Worm (Caenorhabditis elegans) whole organism, L1 larva: Measurements from ENCODE around the gene F53B7.7.

Experiments used
- C16A3.4 ChIP-seq: fragments of 150-350 bp; optimal IDR thresholded peaks from 2 replicates; lab custom pipeline; 2014; ENCODE audit warnings: missing biosample characterization, missing genetic modification characterization
- C34B4.2 ChIP-seq: sonication (generic microtip); optimal IDR thresholded peaks from 2 replicates; lab custom pipeline; 2017; ENCODE audit warnings: mild to moderate bottlenecking, missing genetic modification characterization, missing compliant biosample characterization
- aha-1 ChIP-seq: fragments of 150-350 bp; optimal IDR thresholded peaks from 2 replicates; lab custom pipeline; 2014; ENCODE audit warnings: missing biosample characterization, missing genetic modification characterization
- alr-1 ChIP-seq: fragments of 200-800 bp; sonication (Bioruptor generic); optimal IDR thresholded peaks from 2 replicates; lab custom pipeline; 2018; ENCODE audit warnings: borderline replicate concordance, mild to moderate bottlenecking, missing genetic modification characterization, missing compliant biosample characterization
- ama-1 ChIP-seq: fragments of 150-350 bp; optimal IDR thresholded peaks from 2 replicates; lab custom pipeline; 2014
- blmp-1 ChIP-seq: fragments of 150-350 bp; optimal IDR thresholded peaks from 2 replicates; lab custom pipeline; 2014; ENCODE audit warnings: missing biosample characterization, missing genetic modification characterization
- ceh-63 ChIP-seq: fragments of 200-800 bp; sonication (Bioruptor generic); optimal IDR thresholded peaks from 2 replicates; lab custom pipeline; 2018; ENCODE audit warnings: mild to moderate bottlenecking, missing genetic modification characterization, missing compliant biosample characterization
- ceh-88 ChIP-seq: fragments of 200-800 bp; sonication (Bioruptor generic); IDR thresholded peaks from 2 replicates; pipeline ENCODE4 v1.3.6; 2022; ENCODE audit warnings: missing genetic modification characterization, missing compliant biosample characterization
- dpl-1 ChIP-seq, 3 experiments: fragments of 150-350 bp in 2 of 3; sonication (generic microtip) in 1 of 3; optimal IDR thresholded peaks; 2 replicates each; lab custom pipeline; 2014 to 2017; ENCODE audit warnings: missing biosample characterization in 3 of 3, missing genetic modification characterization in 3 of 3, missing genetic modification reagents in 3 of 3
- dsc-1 ChIP-seq: sonication (generic microtip); optimal IDR thresholded peaks from 2 replicates; lab custom pipeline; 2016; ENCODE audit warnings: mild to moderate bottlenecking, missing genetic modification characterization, missing compliant biosample characterization
- efl-3 ChIP-seq: fragments of 200-800 bp; sonication (Bioruptor generic); optimal IDR thresholded peaks from 2 replicates; lab custom pipeline; 2018; ENCODE audit warnings: mild to moderate bottlenecking, missing genetic modification characterization, missing compliant biosample characterization
- egl-13 ChIP-seq: sonication (generic microtip); optimal IDR thresholded peaks from 2 replicates; lab custom pipeline; 2016; ENCODE audit warnings: missing genotype, missing genetic modification reagents, missing genetic modification characterization, missing compliant biosample characterization
- egl-27 ChIP-seq, 2 experiments: fragments of 150-350 bp in 1 of 2; sonication (generic microtip); optimal IDR thresholded peaks; 3 replicates each; lab custom pipeline; 2017 to 2018; ENCODE audit warnings: missing biosample characterization in 2 of 2, missing genetic modification characterization in 2 of 2, missing genetic modification reagents in 2 of 2
- elt-2 ChIP-seq: sonication (generic microtip); optimal IDR thresholded peaks from 2 replicates; lab custom pipeline; 2016; ENCODE audit warnings: missing genetic modification characterization, mild to moderate bottlenecking, inconsistent platforms, missing compliant biosample characterization, missing genetic modification reagents
- elt-3 ChIP-seq, 6 experiments: fragments of 150-350 bp in 1 of 6; sonication (generic microtip); optimal IDR thresholded peaks; 2 replicates each; lab custom pipeline; 2017 to 2018; ENCODE audit warnings: missing biosample characterization in 6 of 6, missing genetic modification characterization in 6 of 6, inconsistent platforms in 1 of 6
- fkh-4 ChIP-seq: sonication (generic microtip); optimal IDR thresholded peaks from 2 replicates; lab custom pipeline; 2016; ENCODE audit warnings: missing compliant biosample characterization, missing genetic modification characterization, borderline replicate concordance
- grh-1 ChIP-seq: fragments of 200-800 bp; sonication (Bioruptor generic); IDR thresholded peaks from 2 replicates; pipeline ENCODE4 v1.3.6; 2022; ENCODE audit warnings: missing genetic modification reagents, missing genetic modification characterization, missing compliant biosample characterization
- hlh-4 ChIP-seq: sonication (generic microtip); optimal IDR thresholded peaks from 2 replicates; lab custom pipeline; 2016; ENCODE audit warnings: mild to moderate bottlenecking, missing genetic modification characterization, missing compliant biosample characterization
- isw-1 ChIP-seq: fragments of 200-800 bp; sonication (Bioruptor generic); IDR thresholded peaks from 2 replicates; pipeline ENCODE4 v1.3.6; 2022; ENCODE audit warnings: missing genetic modification characterization, missing compliant biosample characterization
- jun-1 ChIP-seq: fragments of 150-350 bp; optimal IDR thresholded peaks from 2 replicates; lab custom pipeline; 2014; ENCODE audit warnings: missing biosample characterization, missing genetic modification reagents, missing genetic modification characterization
- lin-35 ChIP-seq, 2 experiments: fragments of 150-350 bp; optimal IDR thresholded peaks; 2 replicates each; lab custom pipeline; 2014; ENCODE audit warnings: missing biosample characterization in 2 of 2, missing genetic modification characterization in 2 of 2, missing genetic modification reagents in 2 of 2
- lir-3 ChIP-seq: sonication (generic microtip); optimal IDR thresholded peaks from 2 replicates; lab custom pipeline; 2016; ENCODE audit warnings: mild to moderate bottlenecking, missing genetic modification characterization, moderate library complexity, missing compliant biosample characterization; ENCODE audit not compliant: poor library complexity
- mab-9 ChIP-seq: fragments of 200-800 bp; sonication (Bioruptor generic); IDR thresholded peaks from 2 replicates; pipeline ENCODE4 v1.3.6; 2022; ENCODE audit warnings: missing genetic modification reagents, missing genetic modification characterization, missing compliant biosample characterization
- mef-2 ChIP-seq: fragments of 150-350 bp; optimal IDR thresholded peaks from 2 replicates; lab custom pipeline; 2014; ENCODE audit warnings: missing biosample characterization, missing genetic modification characterization
- nhr-11 ChIP-seq: fragments of 150-350 bp; optimal IDR thresholded peaks from 2 replicates; lab custom pipeline; 2014; ENCODE audit warnings: missing biosample characterization, missing genetic modification characterization
- nhr-19 ChIP-seq: fragments of 200-800 bp; sonication (Bioruptor generic); conservative IDR thresholded peaks from 2 replicates; pipeline ENCODE4 v1.3.6; 2022; ENCODE audit warnings: missing genetic modification characterization, missing compliant biosample characterization
- nhr-20 ChIP-seq: sonication (generic microtip); optimal IDR thresholded peaks from 2 replicates; lab custom pipeline; 2016; ENCODE audit warnings: mild to moderate bottlenecking, missing genetic modification characterization, missing compliant biosample characterization
- nhr-47 ChIP-seq: sonication (generic microtip); optimal IDR thresholded peaks from 2 replicates; lab custom pipeline; 2016; ENCODE audit warnings: mild to moderate bottlenecking, missing genetic modification characterization, moderate library complexity, missing compliant biosample characterization
- nhr-76 ChIP-seq: sonication (generic microtip); optimal IDR thresholded peaks from 2 replicates; lab custom pipeline; 2017; ENCODE audit warnings: missing biosample characterization, missing genetic modification characterization
- nhr-77 ChIP-seq: fragments of 150-350 bp; optimal IDR thresholded peaks from 2 replicates; lab custom pipeline; 2014; ENCODE audit warnings: missing biosample characterization, missing genetic modification characterization
- nhr-85 ChIP-seq: sonication (generic microtip); peaks from one replicate; lab custom pipeline; 2016; ENCODE audit warnings: missing genetic modification characterization, inconsistent platforms, missing compliant biosample characterization
- pax-3 ChIP-seq: fragments of 200-800 bp; sonication (Bioruptor generic); optimal IDR thresholded peaks from 2 replicates; lab custom pipeline; 2018; ENCODE audit warnings: mild to moderate bottlenecking, missing genetic modification characterization, moderate library complexity, missing compliant biosample characterization
- rnt-1 ChIP-seq: sonication (generic microtip); optimal IDR thresholded peaks from 2 replicates; lab custom pipeline; 2016; ENCODE audit warnings: mild to moderate bottlenecking, missing genetic modification characterization, moderate library complexity, missing compliant biosample characterization
- skn-1 ChIP-seq: fragments of 150-350 bp; optimal IDR thresholded peaks from 2 replicates; lab custom pipeline; 2014; ENCODE audit warnings: missing biosample characterization, missing genetic modification characterization
- snu-23 ChIP-seq: sonication (generic microtip); optimal IDR thresholded peaks from 2 replicates; lab custom pipeline; 2016; ENCODE audit warnings: missing genetic modification characterization, missing compliant biosample characterization
- sox-4 ChIP-seq: sonication (generic microtip); optimal IDR thresholded peaks from 2 replicates; lab custom pipeline; 2016; ENCODE audit warnings: missing genetic modification characterization, missing compliant biosample characterization
- sup-37 ChIP-seq: fragments of 200-800 bp; sonication (Bioruptor generic); optimal IDR thresholded peaks from 2 replicates; lab custom pipeline; 2018; ENCODE audit warnings: mild to moderate bottlenecking, missing genetic modification characterization, missing compliant biosample characterization
- swsn-7 ChIP-seq: sonication (generic microtip); optimal IDR thresholded peaks from 2 replicates; lab custom pipeline; 2016; ENCODE audit warnings: missing genetic modification characterization, missing compliant biosample characterization
- tlp-1 ChIP-seq: fragments of 150-350 bp; optimal IDR thresholded peaks from 2 replicates; lab custom pipeline; 2014; ENCODE audit warnings: missing biosample characterization, missing genetic modification characterization
- unc-130 ChIP-seq: fragments of 150-350 bp; optimal IDR thresholded peaks from 2 replicates; lab custom pipeline; 2017; ENCODE audit warnings: missing biosample characterization, missing genetic modification characterization, inconsistent platforms
- unc-86 ChIP-seq: sonication (generic microtip); optimal IDR thresholded peaks from 2 replicates; lab custom pipeline; 2016; ENCODE audit warnings: missing genetic modification characterization, missing compliant biosample characterization
- unc-98 ChIP-seq: fragments of 200-800 bp; sonication (Bioruptor generic); IDR thresholded peaks from 2 replicates; pipeline ENCODE4 v1.3.6; 2022; ENCODE audit warnings: missing genetic modification characterization, missing compliant biosample characterization
- vab-15 ChIP-seq: sonication (generic microtip); optimal IDR thresholded peaks from 2 replicates; lab custom pipeline; 2017; ENCODE audit warnings: missing genotype, mild to moderate bottlenecking, missing genetic modification characterization, missing compliant biosample characterization
- xbp-1 ChIP-seq: sonication (generic microtip); optimal IDR thresholded peaks from 2 replicates; lab custom pipeline; 2016; ENCODE audit warnings: missing genetic modification characterization, missing compliant biosample characterization
- zag-1 ChIP-seq: fragments of 150-350 bp; optimal IDR thresholded peaks from 2 replicates; lab custom pipeline; 2014; ENCODE audit warnings: missing biosample characterization, missing genetic modification characterization
- ztf-11 ChIP-seq, 2 experiments: sonication (generic microtip); optimal IDR thresholded peaks; 2 replicates each; lab custom pipeline; 2016 to 2017; ENCODE audit warnings: missing genetic modification characterization in 2 of 2, missing biosample characterization in 1 of 2, missing compliant biosample characterization in 1 of 2
- ztf-4 ChIP-seq: fragments of 150-350 bp; optimal IDR thresholded peaks from 2 replicates; lab custom pipeline; 2014; ENCODE audit warnings: missing biosample characterization, missing genetic modification characterization

F53B7.7 gene

DNA sequence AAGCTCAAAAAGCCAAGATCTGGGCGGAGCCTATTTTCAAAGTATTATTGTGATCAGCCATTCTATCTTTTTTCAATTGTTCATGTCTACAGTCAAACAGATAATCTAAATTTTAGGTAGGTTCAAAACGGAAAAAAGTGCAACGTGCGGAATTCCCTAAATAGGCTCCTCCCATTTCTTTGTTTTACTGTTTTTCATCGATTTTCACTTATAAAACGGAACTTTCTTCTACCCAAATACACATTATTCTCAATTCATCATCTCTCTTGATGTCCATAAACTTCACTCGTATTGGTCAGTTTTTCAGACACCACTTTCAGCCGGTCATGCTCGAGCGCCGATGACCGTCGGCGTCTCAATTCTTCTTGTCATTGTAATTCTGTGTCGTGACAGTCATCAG lies at the start of gene F53B7.7:
F53B7.7 (plus strand) TSS at position 301 of the 400 bp plus-strand sequence.
- TF ChIP-seq nhr-77 (tag; lab: Kevin White, UChicago) (no peak), aha-1 (tag; lab: Kevin White, UChicago) (no peak), unc-130 (tag; lab: Kevin White, UChicago) (no peak), C16A3.4 (tag; lab: Kevin White, UChicago) (no peak), tlp-1 (tag; lab: Kevin White, UChicago) (no peak), nhr-47 (tag; lab: Kevin White, UChicago) (no peak), nhr-76 (tag; lab: Kevin White, UChicago) (no peak), nhr-85 (tag; lab: Kevin White, UChicago) (peak; percentile 53)

DNA sequence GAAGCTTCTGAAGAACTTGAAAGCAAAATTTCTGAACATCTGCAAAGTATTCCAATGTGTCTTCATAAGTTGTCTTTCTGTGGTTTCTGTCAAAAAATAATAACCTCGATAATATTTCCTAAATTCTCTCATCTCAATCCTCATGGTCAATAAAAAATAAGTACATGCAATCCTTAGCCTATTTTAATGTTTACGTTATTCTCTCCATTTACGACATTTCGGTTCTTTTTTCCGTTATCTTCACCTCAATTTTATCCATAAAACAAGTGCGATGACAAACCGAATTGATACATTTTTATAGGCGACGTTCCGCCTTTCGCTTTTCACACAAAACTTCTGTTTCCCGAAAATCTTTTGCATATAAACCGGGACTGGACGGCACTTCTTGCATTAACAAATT lies 49.4 kb upstream of the F53B7.7 start, which contains the start of gene col-153:
col-153 (plus strand) TSS at position 301 of the 400 bp plus-strand sequence.
- TF ChIP-seq blmp-1 (tag; lab: Kevin White, UChicago) (peak; percentile 86), ztf-11 (tag; optimal IDR thresholded peaks at IDR 0.05; lab: Kevin White, UChicago) (no peak)
- TF ChIP-seq, all 84 proteins: peak for 1

DNA sequence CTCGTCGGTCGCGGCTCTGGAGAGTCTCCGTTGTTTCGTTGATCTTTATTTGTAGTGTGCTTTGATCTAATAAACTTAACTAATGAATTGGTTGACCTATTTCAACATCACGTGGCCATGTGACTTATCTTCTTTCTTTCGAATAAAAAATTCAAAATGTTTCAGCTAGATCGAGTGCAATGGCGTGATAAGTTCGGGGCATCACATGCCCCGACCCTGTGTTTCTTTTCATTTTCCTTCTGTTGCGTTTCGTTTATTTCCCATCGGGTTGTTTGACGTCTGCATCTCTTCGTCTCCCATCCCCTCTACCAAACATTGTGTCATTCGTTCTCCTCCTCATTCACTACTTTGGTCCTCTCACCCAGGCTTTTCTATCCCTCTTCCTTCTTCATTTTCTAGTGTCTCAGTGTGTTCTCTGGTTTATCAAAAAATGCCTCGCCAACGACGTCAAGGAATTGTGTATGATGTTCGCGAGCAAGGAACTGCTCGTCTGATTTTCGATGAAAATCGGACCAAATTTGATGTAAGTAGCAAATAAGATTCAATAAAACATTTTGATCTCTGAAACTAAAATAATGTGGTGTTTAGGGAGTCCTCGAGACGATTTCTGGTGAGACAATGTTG lies 47.1 kb upstream of the F53B7.7 start, which contains the start of gene F17C11.4:
F17C11.4 (plus strand) TSS at position 206 of the 624 bp plus-strand sequence.
- TF ChIP-seq xbp-1 (tag; lab: Kevin White, UChicago) (peak; percentile 74), ceh-88 (GFP tag; lab: Robert Waterston, UW) (0 out of 2 replicates have a peak, but pooled peaks have one; percentile 17), nhr-76 (tag; lab: Kevin White, UChicago) (no peak), hlh-4 (tag; lab: Kevin White, UChicago) (no peak), ama-1 (lab: Kevin White, UChicago) (peak; percentile 52), isw-1 (GFP tag; lab: Robert Waterston, UW) (peak; percentile 12; the same call in 1 of the 2 replicates), ceh-63 (no peak), unc-98 (GFP tag; lab: Robert Waterston, UW) (peak; percentile 57; the same call in 1 of the 2 replicates), egl-13 (peak; percentile 61), swsn-7 (tag; lab: Kevin White, UChicago) (peak; percentile 77), lir-3 (tag; lab: Kevin White, UChicago) (peak; percentile 78), alr-1 (tag; lab: Kevin White, UChicago) (no peak), elt-2 (tag; lab: Kevin White, UChicago) (peak; percentile 75), tlp-1 (tag; lab: Kevin White, UChicago) (no peak), mef-2 (tag; lab: Kevin White, UChicago) (peak; percentile 62), efl-3 (no peak), dpl-1 (GFP tag; optimal IDR thresholded peaks at IDR 0.05; lab: Kevin White, UChicago) (peak; percentile 48 to 63 (median 55)), fkh-4 (no peak), dsc-1 (peak; percentile 67), zag-1 (tag; lab: Kevin White, UChicago) (no peak), vab-15 (tag; lab: Kevin White, UChicago) (peak; percentile 98), snu-23 (GFP tag; lab: Kevin White, UChicago) (peak; percentile 95), ztf-4 (peak; percentile 84), nhr-20 (tag; lab: Kevin White, UChicago) (peak; percentile 97), sup-37 (GFP tag; lab: Kevin White, UChicago) (no peak), skn-1 (tag; lab: Kevin White, UChicago) (peak; percentile 35), C34B4.2 (no peak), mab-9 (GFP tag; lab: Robert Waterston, UW) (peak; percentile 54; the same call in 1 of the 2 replicates), blmp-1 (tag; lab: Kevin White, UChicago) (peak; percentile 93), unc-86 (tag; lab: Kevin White, UChicago) (peak; percentile 56), sox-4 (tag; lab: Kevin White, UChicago) (no peak), nhr-11 (peak; percentile 42), elt-3 (tag; optimal IDR thresholded peaks at IDR 0.05; lab: Kevin White, UChicago) (peak in 2 of 6 experiments; percentile 39 to 84), nhr-19 (GFP tag; lab: Robert Waterston, UW) (peak; percentile 96), egl-27 (tag; optimal IDR thresholded peaks at IDR 0.05; lab: Kevin White, UChicago) (peak; percentile 59 to 60), lin-35 (GFP tag; optimal IDR thresholded peaks at IDR 0.05; lab: Kevin White, UChicago) (peak; percentile 69 to 78), grh-1 (GFP tag; lab: Robert Waterston, UW) (no peak), jun-1 (tag; lab: Kevin White, UChicago) (peak; percentile 64), rnt-1 (tag; lab: Kevin White, UChicago) (peak; percentile 77), pax-3 (tag; lab: Kevin White, UChicago) (no peak)
